Worm (Caenorhabditis elegans): ENCODE measurements around the gene npr-20.

ce11 chrII:8912523-8913017 lies 47.6 kb upstream of the npr-20 start:
- no peak for TF ChIP-seq ztf-11 (tag; optimal IDR thresholded peaks at IDR 0.05)
- no peak for TF ChIP-seq mep-1 (tag; optimal IDR thresholded peaks at IDR 0.05)
- TF ChIP-seq nhr-28 (tag; optimal IDR thresholded peaks at IDR 0.05), result no peak
- no peak for TF ChIP-seq lsy-2 (tag; optimal IDR thresholded peaks at IDR 0.05)
- TF ChIP-seq unc-130 (GFP tag; optimal IDR thresholded peaks at IDR 0.05), result no peak
- no peak for TF ChIP-seq tag-97 (GFP tag; IDR thresholded peaks at IDR 0.05)
- TF ChIP-seq lim-7 (GFP tag; IDR thresholded peaks at IDR 0.05), result no peak
- no peak for TF ChIP-seq snpc-1.2 (GFP tag; IDR thresholded peaks at IDR 0.05)
- no peak for TF ChIP-seq unc-62 (GFP tag; optimal IDR thresholded peaks at IDR 0.05 in 1 of 2)
- TF ChIP-seq unc-62 (tag; optimal IDR thresholded peaks at IDR 0.05), result no peak
- no peak for TF ChIP-seq snpc-4 (tag; optimal IDR thresholded peaks at IDR 0.05)
- TF ChIP-seq nhr-237 (tag; optimal IDR thresholded peaks at IDR 0.05), result no peak
- no peak for TF ChIP-seq dpl-1 (GFP tag; optimal IDR thresholded peaks at IDR 0.05)
